Fruit fly (Drosophila melanogaster) whole organism, embryonic: ENCODE data around the gene CG31675.

ENCODE experiments used
- Atf-2 ChIP-seq: fragments of 200-800 bp; sonication (Bioruptor generic); optimal IDR thresholded peaks from 2 replicates; lab custom pipeline; 2016; ENCODE audit warnings: missing biosample characterization, missing genetic modification characterization
- Atf6 ChIP-seq: fragments of 200-800 bp; sonication (Bioruptor generic); IDR thresholded peaks from 2 replicates; pipeline ENCODE4 v1.3.6; 2022; ENCODE audit warnings: missing biosample characterization, missing genetic modification characterization
- CG10209 ChIP-seq: fragments of 200-800 bp; sonication (Bioruptor generic); optimal IDR thresholded peaks from 3 replicates; lab custom pipeline; 2017; ENCODE audit warnings: missing biosample characterization, mild to moderate bottlenecking, missing genetic modification characterization, missing genetic modification reagents
- CG12299 ChIP-seq: fragments of 200-800 bp; sonication (Bioruptor generic); optimal IDR thresholded peaks from 2 replicates; lab custom pipeline; 2018; ENCODE audit warnings: missing biosample characterization, mild to moderate bottlenecking, missing genetic modification characterization
- CG1233 ChIP-seq: fragments of 200-800 bp; sonication (Bioruptor generic); optimal IDR thresholded peaks from 4 replicates; lab custom pipeline; 2018; ENCODE audit warnings: missing biosample characterization, mild to moderate bottlenecking, missing genetic modification characterization
- CG15269 ChIP-seq: fragments of 200-800 bp; sonication (Bioruptor generic); optimal IDR thresholded peaks from 2 replicates; lab custom pipeline; 2018; ENCODE audit warnings: missing biosample characterization, mild to moderate bottlenecking, missing genetic modification characterization, moderate library complexity
- CG16815 ChIP-seq: fragments of 200-800 bp; sonication (Bioruptor generic); optimal IDR thresholded peaks from 3 replicates; lab custom pipeline; 2017; ENCODE audit warnings: missing biosample characterization, mild to moderate bottlenecking, missing genetic modification characterization
- CG17829 ChIP-seq: fragments of 200-800 bp; optimal IDR thresholded peaks from 2 replicates; lab custom pipeline; 2019; ENCODE audit warnings: missing biosample characterization, mild to moderate bottlenecking, missing genetic modification characterization, moderate library complexity
- CG2116 ChIP-seq: fragments of 200-800 bp; sonication (Bioruptor generic); optimal IDR thresholded peaks from 3 replicates; lab custom pipeline; 2018; ENCODE audit warnings: missing biosample characterization, mild to moderate bottlenecking, missing genetic modification characterization
- CG2678 ChIP-seq: fragments of 200-800 bp; sonication (Bioruptor generic); optimal IDR thresholded peaks from 3 replicates; lab custom pipeline; 2019; ENCODE audit warnings: missing biosample characterization, mild to moderate bottlenecking, missing genetic modification characterization, moderate library complexity
- CG2712 ChIP-seq: fragments of 200-800 bp; optimal IDR thresholded peaks from 3 replicates; lab custom pipeline; 2019; ENCODE audit warnings: missing biosample characterization, mild to moderate bottlenecking, missing genetic modification characterization, moderate library complexity
- CG3838 ChIP-seq: fragments of 200-800 bp; sonication (Bioruptor generic); optimal IDR thresholded peaks from 3 replicates; lab custom pipeline; 2016; ENCODE audit warnings: missing biosample characterization, missing genetic modification characterization
- CG3995 ChIP-seq: fragments of 200-800 bp; sonication (Bioruptor generic); optimal IDR thresholded peaks from 3 replicates; lab custom pipeline; 2016; ENCODE audit warnings: missing biosample characterization, missing genetic modification characterization
- CG42726 ChIP-seq: fragments of 200-800 bp; sonication (Bioruptor generic); IDR thresholded peaks from 2 replicates; pipeline ENCODE4 v1.3.6; 2022; ENCODE audit warnings: missing biosample characterization, missing genetic modification characterization; ENCODE audit not compliant: partially characterized antibody
- CG4424 ChIP-seq: fragments of 200-800 bp; sonication (Bioruptor generic); optimal IDR thresholded peaks from 3 replicates; lab custom pipeline; 2016; ENCODE audit warnings: missing biosample characterization, missing genetic modification characterization
- CG4707 ChIP-seq: fragments of 200-800 bp; sonication (Bioruptor generic); optimal IDR thresholded peaks from 2 replicates; lab custom pipeline; 2018; ENCODE audit warnings: missing biosample characterization, mild to moderate bottlenecking, missing genetic modification characterization, moderate library complexity
- CG4730 ChIP-seq: fragments of 200-800 bp; sonication (Bioruptor generic); IDR thresholded peaks from 2 replicates; pipeline ENCODE4 v1.3.6; 2022; ENCODE audit warnings: missing biosample characterization, missing genetic modification characterization
- CG6683 ChIP-seq: fragments of 200-800 bp; sonication (Bioruptor generic); optimal IDR thresholded peaks from 2 replicates; lab custom pipeline; 2017; ENCODE audit warnings: missing biosample characterization, mild to moderate bottlenecking, missing genetic modification characterization, missing genetic modification reagents
- CG6765 ChIP-seq: fragments of 200-800 bp; sonication (Bioruptor generic); optimal IDR thresholded peaks from 3 replicates; lab custom pipeline; 2017; ENCODE audit warnings: missing biosample characterization, mild to moderate bottlenecking, missing genetic modification characterization
- CG6813 ChIP-seq: fragments of 200-800 bp; sonication (Bioruptor generic); optimal IDR thresholded peaks from 2 replicates; lab custom pipeline; 2017; ENCODE audit warnings: missing biosample characterization, missing genetic modification characterization, mild to moderate bottlenecking, moderate library complexity, missing genetic modification reagents
- CG7357 ChIP-seq: fragments of 200-800 bp; sonication (Bioruptor generic); IDR thresholded peaks from 3 replicates; pipeline ENCODE4 v1.3.6; 2022; ENCODE audit warnings: missing biosample characterization, missing genetic modification characterization
- CG8924 ChIP-seq: fragments of 200-800 bp; optimal IDR thresholded peaks from 3 replicates; lab custom pipeline; 2019; ENCODE audit warnings: missing biosample characterization, mild to moderate bottlenecking, missing genetic modification characterization, moderate library complexity
- CHES-1-like ChIP-seq: fragments of 200-800 bp; sonication (Bioruptor generic); optimal IDR thresholded peaks from 2 replicates; lab custom pipeline; 2016; ENCODE audit warnings: missing biosample characterization, missing genetic modification characterization
- D ChIP-seq, 2 experiments: fragments of 200-800 bp in 1 of 2; fragments of >200 bp in 1 of 2; sonication (Bioruptor generic) in 1 of 2; optimal IDR thresholded peaks; 2 replicates in 1 of 2; 3 replicates in 1 of 2; lab custom pipeline; 2017; ENCODE audit warnings: mild to moderate bottlenecking in 1 of 2, missing biosample characterization in 1 of 2, missing genetic modification characterization in 1 of 2, missing genetic modification reagents in 1 of 2
- Dp ChIP-seq: fragments of 200-800 bp; sonication (Bioruptor generic); optimal IDR thresholded peaks from 2 replicates; lab custom pipeline; 2018; ENCODE audit warnings: missing biosample characterization, mild to moderate bottlenecking, missing genetic modification characterization, moderate library complexity
- Dref ChIP-seq: fragments of 200-800 bp; sonication (Bioruptor generic); IDR thresholded peaks from 2 replicates; pipeline ENCODE4 v1.3.6; 2022; ENCODE audit warnings: missing biosample characterization, missing genetic modification characterization
- Fer1 ChIP-seq: fragments of 200-800 bp; sonication (Bioruptor generic); optimal IDR thresholded peaks from 2 replicates; lab custom pipeline; 2017; ENCODE audit warnings: missing biosample characterization, mild to moderate bottlenecking, missing genetic modification characterization
- Fer3 ChIP-seq: fragments of 200-800 bp; sonication (Bioruptor generic); optimal IDR thresholded peaks from 2 replicates; lab custom pipeline; 2018; ENCODE audit warnings: missing biosample characterization, mild to moderate bottlenecking, missing genetic modification characterization, moderate library complexity
- HLH4C ChIP-seq: fragments of 200-800 bp; sonication (Bioruptor generic); IDR thresholded peaks from 3 replicates; pipeline ENCODE4 v1.3.6; 2022; ENCODE audit warnings: missing biosample characterization, missing genetic modification characterization; ENCODE audit not compliant: partially characterized antibody
- Mes4 ChIP-seq: fragments of 200-800 bp; sonication (Bioruptor generic); optimal IDR thresholded peaks from 2 replicates; lab custom pipeline; 2016; ENCODE audit warnings: missing biosample characterization, missing genetic modification characterization
- Mrtf ChIP-seq: fragments of 200-800 bp; sonication (Bioruptor generic); IDR thresholded peaks from 3 replicates; pipeline ENCODE4 v1.3.6; 2022; ENCODE audit warnings: missing biosample characterization, missing genetic modification characterization
- NfI ChIP-seq: fragments of 200-800 bp; sonication (Bioruptor generic); optimal IDR thresholded peaks from 3 replicates; lab custom pipeline; 2018; ENCODE audit warnings: missing biosample characterization, mild to moderate bottlenecking, missing genetic modification characterization, moderate library complexity
- PHDP ChIP-seq: fragments of 200-800 bp; sonication (Bioruptor generic); optimal IDR thresholded peaks from 3 replicates; lab custom pipeline; 2018; ENCODE audit warnings: missing biosample characterization, mild to moderate bottlenecking, missing genetic modification characterization, moderate library complexity
- btn ChIP-seq: fragments of 200-800 bp; sonication (Bioruptor generic); optimal IDR thresholded peaks from 2 replicates; lab custom pipeline; 2016; ENCODE audit warnings: missing biosample characterization, missing genetic modification characterization
- cad ChIP-seq: fragments of >200 bp; optimal IDR thresholded peaks from 2 replicates; lab custom pipeline; 2017; ENCODE audit warnings: missing biosample characterization, missing genetic modification characterization
- dmrt11E ChIP-seq: fragments of 200-800 bp; sonication (Bioruptor generic); optimal IDR thresholded peaks from 3 replicates; lab custom pipeline; 2018; ENCODE audit warnings: missing biosample characterization, mild to moderate bottlenecking, missing genetic modification characterization, moderate library complexity
- dmrt99B ChIP-seq: fragments of 200-800 bp; sonication (Bioruptor generic); optimal IDR thresholded peaks from 2 replicates; lab custom pipeline; 2018; ENCODE audit warnings: missing biosample characterization, mild to moderate bottlenecking, missing genetic modification characterization, moderate library complexity
- fd102C ChIP-seq: fragments of 200-800 bp; sonication (Bioruptor generic); optimal IDR thresholded peaks from 2 replicates; lab custom pipeline; 2018; ENCODE audit warnings: missing biosample characterization, mild to moderate bottlenecking, missing genetic modification characterization, moderate library complexity
- jing ChIP-seq: fragments of 200-800 bp; sonication (Bioruptor generic); optimal IDR thresholded peaks from 2 replicates; lab custom pipeline; 2018; ENCODE audit warnings: missing biosample characterization, mild to moderate bottlenecking, missing genetic modification characterization
- ken ChIP-seq: fragments of 200-800 bp; sonication (Bioruptor generic); IDR thresholded peaks from 3 replicates; pipeline ENCODE4 v1.3.6; 2022; ENCODE audit warnings: missing biosample characterization, missing genetic modification characterization
- odd ChIP-seq: fragments of 200-800 bp; sonication (Bioruptor generic); optimal IDR thresholded peaks from 2 replicates; lab custom pipeline; 2017; ENCODE audit warnings: missing biosample characterization, mild to moderate bottlenecking, missing genetic modification characterization
- peb ChIP-seq: fragments of 200-800 bp; sonication (Bioruptor generic); IDR thresholded peaks from 2 replicates; pipeline ENCODE4 v1.3.6; 2022; ENCODE audit warnings: missing biosample characterization, missing genetic modification characterization
- pho ChIP-seq: fragments of 200-800 bp; sonication (Bioruptor generic); optimal IDR thresholded peaks from 2 replicates; lab custom pipeline; 2016; ENCODE audit warnings: missing biosample characterization, missing genetic modification characterization
- psq ChIP-seq: fragments of 200-800 bp; sonication (Bioruptor generic); optimal IDR thresholded peaks from 2 replicates; lab custom pipeline; 2017; ENCODE audit warnings: missing biosample characterization, missing genetic modification characterization
- schlank ChIP-seq: fragments of 200-800 bp; sonication (Bioruptor generic); optimal IDR thresholded peaks from 2 replicates; lab custom pipeline; 2018; ENCODE audit warnings: missing biosample characterization, mild to moderate bottlenecking, missing genetic modification characterization
- sna ChIP-seq: fragments of 200-800 bp; sonication (Bioruptor generic); IDR thresholded peaks from 2 replicates; pipeline ENCODE4 v1.3.6; 2022; ENCODE audit warnings: missing biosample characterization, missing genetic modification characterization; ENCODE audit not compliant: partially characterized antibody
- stwl ChIP-seq: fragments of 200-800 bp; sonication (Bioruptor generic); optimal IDR thresholded peaks from 3 replicates; lab custom pipeline; 2018; ENCODE audit warnings: missing biosample characterization, mild to moderate bottlenecking, missing genetic modification characterization, moderate library complexity
- tgo ChIP-seq: fragments of 200-800 bp; sonication (Bioruptor generic); IDR thresholded peaks from 3 replicates; pipeline ENCODE4 v1.3.6; 2022; ENCODE audit warnings: missing biosample characterization, missing genetic modification characterization
- vfl ChIP-seq: fragments of 200-800 bp; sonication (Bioruptor generic); optimal IDR thresholded peaks from 2 replicates; lab custom pipeline; 2016; ENCODE audit warnings: missing biosample characterization, missing genetic modification characterization
- zfh1 ChIP-seq: fragments of 200-800 bp; sonication (Bioruptor generic); IDR thresholded peaks from 3 replicates; pipeline ENCODE4 v1.3.6; 2022; ENCODE audit warnings: missing biosample characterization, missing genetic modification characterization

CG31675 gene

dm6 chr2L:20885889-20886507, 18.4 kb downstream of the CG31675 start (continued):
- TF ChIP-seq Fer1 (GFP tag; lab: Kevin White, UChicago) (no peak), psq (GFP tag; lab: Kevin White, UChicago) (peak; percentile 20), CG3838 (GFP tag; lab: Kevin White, UChicago) (no peak), CG3995 (GFP tag; lab: Kevin White, UChicago) (no peak), sna (GFP tag; lab: Robert Waterston, UW) (no peak), Fer3 (tag; lab: Kevin White, UChicago) (no peak), CG12299 (tag; lab: Kevin White, UChicago) (no peak), CG15269 (tag; lab: Kevin White, UChicago) (no peak), cad (GFP tag; lab: Kevin White, UChicago) (no peak), odd (GFP tag; lab: Kevin White, UChicago) (no peak), CG4730 (GFP tag; lab: Robert Waterston, UW) (no peak), schlank (tag; lab: Kevin White, UChicago) (no peak), Atf6 (peak; percentile 14; the same call in 1 of the 2 replicates), PHDP (peak; percentile 26), stwl (tag; lab: Kevin White, UChicago) (no peak), dmrt99B (tag; lab: Kevin White, UChicago) (no peak), CG4424 (GFP tag; lab: Kevin White, UChicago) (no peak), CG2712 (tag; lab: Kevin White, UChicago) (no peak), ken (GFP tag; lab: Robert Waterston, UW) (no peak), pho (no peak), CG17829 (tag; lab: Kevin White, UChicago) (no peak), CG8924 (tag; lab: Kevin White, UChicago) (no peak), CG7357 (GFP tag; lab: Robert Waterston, UW) (no peak), CG10209 (GFP tag; lab: Kevin White, UChicago) (no peak), CG6813 (peak; percentile 0), tgo (GFP tag; lab: Robert Waterston, UW) (no peak), CG2678 (tag; lab: Kevin White, UChicago) (no peak), CG2116 (no peak), peb (GFP tag; lab: Robert Waterston, UW) (no peak), CG16815 (GFP tag; lab: Kevin White, UChicago) (no peak), Dref (GFP tag; lab: Robert Waterston, UW) (no peak), CHES-1-like (GFP tag; lab: Kevin White, UChicago) (no peak), zfh1 (GFP tag; lab: Robert Waterston, UW) (no peak), fd102C (GFP tag; lab: Kevin White, UChicago) (no peak), CG4707 (GFP tag; lab: Kevin White, UChicago) (peak; percentile 27), D (optimal IDR thresholded peaks at IDR 0.05; lab: Kevin White, UChicago) (no peak), D (GFP tag; optimal IDR thresholded peaks at IDR 0.05; lab: Kevin White, UChicago) (no peak), vfl (GFP tag; lab: Kevin White, UChicago) (no peak), CG6765 (peak; percentile 16), btn (GFP tag; lab: Kevin White, UChicago) (no peak), Mes4 (GFP tag; lab: Kevin White, UChicago) (no peak), CG42726 (0 out of 2 replicates have a peak, but pooled peaks have one; percentile 6), dmrt11E (no peak), HLH4C (GFP tag; lab: Robert Waterston, UW) (no peak), Mrtf (GFP tag; lab: Robert Waterston, UW) (no peak), jing (GFP tag; lab: Kevin White, UChicago) (no peak), Dp (GFP tag; lab: Kevin White, UChicago) (no peak), NfI (GFP tag; lab: Kevin White, UChicago) (no peak), CG1233 (no peak), Atf-2 (GFP tag; lab: Kevin White, UChicago) (no peak), CG6683 (GFP tag; lab: Kevin White, UChicago) (no peak)
